Worm (Caenorhabditis elegans): ENCODE data around the gene Y51H7C.12.
"Not testable (repeated sequence)": the region's sequence is repeated elsewhere in the genome, so short reads cannot be mapped to it uniquely, and the experiment has no call there.

The Y51H7C.12 gene

ce11 chrII:1446696-1447293 is at the start of gene Y51H7C.12:
Y51H7C.12 (minus strand) TSS chrII:1446746.
- TF ChIP-seq hlh-15 (tag; optimal IDR thresholded peaks at IDR 0.05); zip-5 (tag; optimal IDR thresholded peaks at IDR 0.05); unc-3 (GFP tag; conservative IDR thresholded peaks at IDR 0.05); unc-3 (tag; optimal IDR thresholded peaks at IDR 0.05): not testable (repeated sequence)

- TF ChIP-seq pros-1 (tag; optimal IDR thresholded peaks at IDR 0.05), result no peak
- no peak for TF ChIP-seq fkh-10 (GFP tag; optimal IDR thresholded peaks at IDR 0.05)
- TF ChIP-seq unc-86 (tag; optimal IDR thresholded peaks at IDR 0.05), result no peak
- TF ChIP-seq C08G9.2 (tag; optimal IDR thresholded peaks at IDR 0.05), result no peak
- no peak for TF ChIP-seq ref-2 (tag; optimal IDR thresholded peaks at IDR 0.05)
- no peak for TF ChIP-seq hlh-13 (GFP tag; optimal IDR thresholded peaks at IDR 0.05)
- no peak for TF ChIP-seq pha-2 (tag; optimal IDR thresholded peaks at IDR 0.05)
- no peak for TF ChIP-seq ceh-34 (tag; optimal IDR thresholded peaks at IDR 0.05)
- no peak for TF ChIP-seq sox-4 (tag; optimal IDR thresholded peaks at IDR 0.05)
- no peak for TF ChIP-seq hlh-8 (tag; optimal IDR thresholded peaks at IDR 0.05)
- no peak for TF ChIP-seq ceh-6 (GFP tag; optimal IDR thresholded peaks at IDR 0.05)
- TF ChIP-seq zip-5 (tag; optimal IDR thresholded peaks at IDR 0.05), result no peak
- no peak for TF ChIP-seq ama-1 (optimal IDR thresholded peaks at IDR 0.05)
- TF ChIP-seq ceh-48 (tag; optimal IDR thresholded peaks at IDR 0.05), result no peak
- TF ChIP-seq ets-4 (tag; optimal IDR thresholded peaks at IDR 0.05), result no peak
- no peak for TF ChIP-seq fax-1 (tag; optimal IDR thresholded peaks at IDR 0.05)
- no peak for TF ChIP-seq ceh-22 (tag; optimal IDR thresholded peaks at IDR 0.05)
- no peak for TF ChIP-seq T23F11.4 (GFP tag; optimal IDR thresholded peaks at IDR 0.05)
Measured at ce11 chrII:1490813-1491212, 44.3 kb upstream of the Y51H7C.12 start.

DNA sequence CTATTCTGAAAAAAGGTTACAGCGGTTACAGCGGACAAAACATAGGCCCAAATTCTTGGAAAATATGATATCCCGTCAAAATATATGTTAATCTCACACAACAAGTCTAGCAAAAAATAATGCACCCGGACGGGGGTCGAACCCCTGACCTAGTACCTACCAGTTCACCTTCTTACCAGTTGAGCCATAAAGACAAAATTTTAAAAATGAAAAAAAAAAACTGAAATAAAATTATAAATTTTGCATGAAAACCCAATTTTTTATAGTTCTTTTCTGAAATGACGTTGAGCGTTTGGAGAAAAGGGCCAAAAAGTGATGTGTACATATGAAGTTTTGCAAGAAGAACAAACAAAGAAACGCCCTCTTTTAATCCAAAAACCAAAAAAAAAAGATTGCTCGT is 35.9 kb upstream of the Y51H7C.12 start:
- TF ChIP-seq ahr-1 (tag; optimal IDR thresholded peaks at IDR 0.05) (no peak), tbx-2 (tag; optimal IDR thresholded peaks at IDR 0.05) (no peak), unc-86 (tag; optimal IDR thresholded peaks at IDR 0.05) (no peak), syd-9 (tag; optimal IDR thresholded peaks at IDR 0.05) (no peak), ceh-18 (tag; optimal IDR thresholded peaks at IDR 0.05) (no peak), pha-2 (tag; optimal IDR thresholded peaks at IDR 0.05) (no peak), pha-4 (tag; optimal IDR thresholded peaks at IDR 0.05) (no peak), lim-6 (tag; optimal IDR thresholded peaks at IDR 0.05) (no peak), K09A11.1 (tag; optimal IDR thresholded peaks at IDR 0.05; ENCODE audit: insufficient read depth) (no peak), elt-4 (tag; optimal IDR thresholded peaks at IDR 0.05) (no peak), npax-4 (tag; optimal IDR thresholded peaks at IDR 0.05) (no peak), dve-1 (tag; optimal IDR thresholded peaks at IDR 0.05) (no peak), K02D7.2 (tag; optimal IDR thresholded peaks at IDR 0.05) (no peak), ceh-34 (tag; optimal IDR thresholded peaks at IDR 0.05) (no peak), dmd-4 (tag; optimal IDR thresholded peaks at IDR 0.05; ENCODE audit: borderline replicate concordance) (no peak), Y22D7AL.16 (tag; optimal IDR thresholded peaks at IDR 0.05) (no peak), fkh-10 (GFP tag; optimal IDR thresholded peaks at IDR 0.05) (no peak), zip-5 (tag; optimal IDR thresholded peaks at IDR 0.05) (no peak), lin-11 (tag; optimal IDR thresholded peaks at IDR 0.05) (no peak), pax-1 (tag; optimal IDR thresholded peaks at IDR 0.05) (no peak)

DNA sequence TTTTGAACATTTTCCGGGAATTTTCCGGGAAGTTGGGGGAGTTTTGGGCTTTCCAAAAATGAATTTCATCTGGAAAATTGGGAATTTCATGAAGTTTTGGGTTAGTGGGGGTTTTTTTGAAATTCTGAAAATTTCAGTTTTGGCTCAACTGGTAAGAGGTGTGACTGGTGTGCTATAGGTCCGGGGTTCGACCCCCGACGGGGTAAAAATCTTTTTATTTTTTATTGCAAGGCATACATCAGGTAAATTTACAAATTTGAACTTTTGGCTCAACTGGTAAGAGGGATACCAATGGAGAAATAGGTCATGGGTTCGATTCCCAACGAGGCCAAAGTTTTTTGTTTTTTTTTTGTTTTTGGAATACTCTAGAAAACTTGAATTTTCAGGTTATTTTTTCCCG is 35.1 kb upstream of the Y51H7C.12 start:
- TF ChIP-seq ceh-34 (tag; optimal IDR thresholded peaks at IDR 0.05) (no peak), pax-1 (tag; optimal IDR thresholded peaks at IDR 0.05) (no peak), ceh-22 (tag; optimal IDR thresholded peaks at IDR 0.05) (no peak), che-1 (tag; optimal IDR thresholded peaks at IDR 0.05) (no peak), T23F11.4 (GFP tag; optimal IDR thresholded peaks at IDR 0.05) (no peak), nhr-232 (tag; optimal IDR thresholded peaks at IDR 0.05) (no peak), dve-1 (tag; optimal IDR thresholded peaks at IDR 0.05) (no peak)

All from whole organism, late embryonic.